Fruit fly (Drosophila melanogaster) whole organism, embryonic: Measurements from ENCODE around the gene unc-45.
A peak's percentile ranks its signal among the peaks of the same experiment; 100 is the strongest.

Source experiments
- Aef1 ChIP-seq: fragments of 200-800 bp; sonication (Bioruptor generic); IDR thresholded peaks from 3 replicates; pipeline ENCODE4 v1.3.6; 2022; ENCODE audit warnings: missing biosample characterization, missing genetic modification characterization
- Asciz ChIP-seq: fragments of 200-800 bp; sonication (Bioruptor generic); optimal IDR thresholded peaks from 2 replicates; lab custom pipeline; 2017; ENCODE audit warnings: missing biosample characterization, mild to moderate bottlenecking, missing genetic modification characterization, missing genetic modification reagents
- Atf3 ChIP-seq: fragments of 200-800 bp; sonication (Bioruptor generic); optimal IDR thresholded peaks from 3 replicates; lab custom pipeline; 2016; ENCODE audit warnings: missing biosample characterization, missing genetic modification characterization
- BEAF-32 ChIP-seq: fragments of 200-800 bp; sonication (Bioruptor generic); optimal IDR thresholded peaks from 3 replicates; lab custom pipeline; 2017; ENCODE audit warnings: missing biosample characterization, missing genetic modification characterization, mild to moderate bottlenecking, moderate library complexity, missing genetic modification reagents
- Bteb2 ChIP-seq: fragments of 200-800 bp; sonication (Bioruptor generic); optimal IDR thresholded peaks from 2 replicates; lab custom pipeline; 2016; ENCODE audit warnings: missing biosample characterization, missing genetic modification characterization
- CG11504 ChIP-seq: fragments of 200-800 bp; sonication (Bioruptor generic); optimal IDR thresholded peaks from 3 replicates; lab custom pipeline; 2019; ENCODE audit warnings: missing biosample characterization, mild to moderate bottlenecking, missing genetic modification characterization, moderate library complexity
- CG12155 ChIP-seq: fragments of 200-800 bp; sonication (Bioruptor generic); optimal IDR thresholded peaks from 3 replicates; lab custom pipeline; 2016; ENCODE audit warnings: missing biosample characterization, missing genetic modification characterization
- CG13287 ChIP-seq: fragments of 200-800 bp; sonication (Bioruptor generic); IDR thresholded peaks from 2 replicates; pipeline ENCODE4 v1.3.6; 2022; ENCODE audit warnings: missing biosample characterization, missing genetic modification characterization; ENCODE audit not compliant: partially characterized antibody
- CG15601 ChIP-seq: fragments of 200-800 bp; sonication (Bioruptor generic); optimal IDR thresholded peaks from 3 replicates; lab custom pipeline; 2019; ENCODE audit warnings: missing biosample characterization, mild to moderate bottlenecking, missing genetic modification characterization, moderate library complexity
- CG17328 ChIP-seq: fragments of 200-800 bp; sonication (Bioruptor generic); IDR thresholded peaks from 2 replicates; pipeline ENCODE4 v1.3.6; 2022; ENCODE audit warnings: missing biosample characterization, missing genetic modification characterization
- CG17612 ChIP-seq: fragments of 200-800 bp; sonication (Bioruptor generic); IDR thresholded peaks from 2 replicates; pipeline ENCODE4 v1.3.6; 2022; ENCODE audit warnings: missing biosample characterization, missing genetic modification characterization
- CG17912 ChIP-seq: fragments of 200-800 bp; sonication (Bioruptor generic); optimal IDR thresholded peaks from 2 replicates; lab custom pipeline; 2018; ENCODE audit warnings: missing biosample characterization, mild to moderate bottlenecking, missing genetic modification characterization
- CG18599 ChIP-seq: fragments of 200-800 bp; sonication (Bioruptor generic); optimal IDR thresholded peaks from 3 replicates; lab custom pipeline; 2017; ENCODE audit warnings: missing biosample characterization, missing genetic modification characterization, mild to moderate bottlenecking, moderate library complexity, missing genetic modification reagents
- CG30431 ChIP-seq: fragments of 200-800 bp; sonication (Bioruptor generic); optimal IDR thresholded peaks from 2 replicates; lab custom pipeline; 2017; ENCODE audit warnings: missing biosample characterization, missing genetic modification characterization
- CG33213 ChIP-seq: fragments of 200-800 bp; sonication (Bioruptor generic); optimal IDR thresholded peaks from 3 replicates; lab custom pipeline; 2016; ENCODE audit warnings: missing biosample characterization, missing genetic modification characterization
- CG34422 ChIP-seq: fragments of 200-800 bp; sonication (Bioruptor generic); IDR thresholded peaks from 3 replicates; pipeline ENCODE4 v1.3.6; 2022; ENCODE audit warnings: missing biosample characterization, missing genetic modification characterization
- CG3726 ChIP-seq: fragments of 200-800 bp; sonication (Bioruptor generic); IDR thresholded peaks from 3 replicates; pipeline ENCODE4, ENCODE4 v1.3.6; 2022; ENCODE audit warnings: missing biosample characterization, missing genetic modification characterization
- CG3847 ChIP-seq: fragments of 200-800 bp; sonication (Bioruptor generic); IDR thresholded peaks from 2 replicates; pipeline ENCODE4 v1.3.6; 2022; ENCODE audit warnings: missing biosample characterization, missing genetic modification characterization
- CG4282 ChIP-seq: fragments of 200-800 bp; sonication (Bioruptor generic); optimal IDR thresholded peaks from 2 replicates; lab custom pipeline; 2016; ENCODE audit warnings: missing biosample characterization, missing genetic modification characterization
- CG5180 ChIP-seq: fragments of 200-800 bp; sonication (Bioruptor generic); optimal IDR thresholded peaks from 3 replicates; lab custom pipeline; 2017; ENCODE audit warnings: missing biosample characterization, missing genetic modification characterization, mild to moderate bottlenecking, moderate library complexity, missing genetic modification reagents
- CG8765 ChIP-seq: fragments of 200-800 bp; sonication (Bioruptor generic); IDR thresholded peaks from 2 replicates; pipeline ENCODE4 v1.3.6; 2022; ENCODE audit warnings: missing biosample characterization, missing genetic modification characterization
- CG9817 ChIP-seq: fragments of 200-800 bp; sonication (Bioruptor generic); optimal IDR thresholded peaks from 2 replicates; lab custom pipeline; 2018; ENCODE audit warnings: missing biosample characterization, mild to moderate bottlenecking, missing genetic modification characterization, moderate library complexity
- CG9876 ChIP-seq: fragments of 200-800 bp; sonication (Bioruptor generic); optimal IDR thresholded peaks from 2 replicates; lab custom pipeline; 2016; ENCODE audit warnings: missing biosample characterization, missing genetic modification characterization
- CG9932 ChIP-seq: fragments of 200-800 bp; sonication (Bioruptor generic); IDR thresholded peaks from 2 replicates; pipeline ENCODE4 v1.3.6; 2022; ENCODE audit warnings: missing biosample characterization, missing genetic modification characterization
- Dad ChIP-seq: fragments of 200-800 bp; sonication (Bioruptor generic); optimal IDR thresholded peaks from 3 replicates; lab custom pipeline; 2016; ENCODE audit warnings: missing biosample characterization, missing genetic modification characterization
- Dbx ChIP-seq: fragments of 200-800 bp; sonication (Bioruptor generic); IDR thresholded peaks from 3 replicates; pipeline ENCODE4 v1.3.6; 2022; ENCODE audit warnings: missing biosample characterization, missing genetic modification characterization
- Eip74EF ChIP-seq, 2 experiments: fragments of 200-800 bp in 1 of 2; fragments of >200 bp in 1 of 2; sonication (Bioruptor generic) in 1 of 2; optimal IDR thresholded peaks; 2 replicates each; lab custom pipeline; 2017 to 2019; ENCODE audit warnings: missing biosample characterization in 2 of 2, missing genetic modification characterization in 2 of 2, mild to moderate bottlenecking in 1 of 2, moderate library complexity in 1 of 2
- Ets97D ChIP-seq: fragments of 200-800 bp; sonication (Bioruptor generic); optimal IDR thresholded peaks from 3 replicates; lab custom pipeline; 2016; ENCODE audit warnings: missing biosample characterization, missing genetic modification characterization
- Fer3 ChIP-seq: fragments of 200-800 bp; sonication (Bioruptor generic); optimal IDR thresholded peaks from 2 replicates; lab custom pipeline; 2018; ENCODE audit warnings: missing biosample characterization, mild to moderate bottlenecking, missing genetic modification characterization, moderate library complexity
- Hsf ChIP-seq: fragments of 200-800 bp; sonication (Bioruptor generic); optimal IDR thresholded peaks from 3 replicates; lab custom pipeline; 2016; ENCODE audit warnings: missing biosample characterization, missing genetic modification characterization
- Lhr ChIP-seq: fragments of 200-800 bp; sonication (Bioruptor generic); optimal IDR thresholded peaks from 3 replicates; lab custom pipeline; 2017; ENCODE audit warnings: mild to moderate bottlenecking, missing biosample characterization, missing genetic modification reagents, missing genetic modification characterization
- Lim3 ChIP-seq: fragments of 200-800 bp; sonication (Bioruptor generic); IDR thresholded peaks from 2 replicates; pipeline ENCODE4 v1.3.6; 2022; ENCODE audit warnings: missing biosample characterization, missing genetic modification characterization
- Mad ChIP-seq: fragments of 200-800 bp; sonication (Bioruptor generic); optimal IDR thresholded peaks from 2 replicates; lab custom pipeline; 2016; ENCODE audit warnings: missing biosample characterization, missing genetic modification characterization
- Max ChIP-seq: fragments of 200-800 bp; sonication (Bioruptor generic); optimal IDR thresholded peaks from 2 replicates; lab custom pipeline; 2016; ENCODE audit warnings: missing biosample characterization, mild to moderate bottlenecking, missing genetic modification characterization
- Rfx ChIP-seq: fragments of 200-800 bp; sonication (Bioruptor generic); IDR thresholded peaks from 2 replicates; pipeline ENCODE4 v1.3.6; 2022; ENCODE audit warnings: missing biosample characterization, missing genetic modification characterization
- Spps ChIP-seq: fragments of 200-800 bp; sonication (Bioruptor generic); optimal IDR thresholded peaks from 2 replicates; lab custom pipeline; 2018; ENCODE audit warnings: missing biosample characterization, mild to moderate bottlenecking, missing genetic modification characterization
- Taf1 ChIP-seq: fragments of 200-800 bp; sonication (Bioruptor generic); IDR thresholded peaks from 2 replicates; pipeline ENCODE4 v1.3.6; 2022; ENCODE audit warnings: missing biosample characterization, missing genetic modification characterization
- ap ChIP-seq: fragments of 200-800 bp; sonication (Bioruptor generic); IDR thresholded peaks from 2 replicates; pipeline ENCODE4 v1.3.6; 2022; ENCODE audit warnings: missing biosample characterization, missing genetic modification characterization
- dati ChIP-seq: fragments of 200-800 bp; sonication (Bioruptor generic); IDR thresholded peaks from 2 replicates; pipeline ENCODE4 v1.3.6; 2022; ENCODE audit warnings: missing biosample characterization, missing genetic modification characterization
- grn ChIP-seq: fragments of 200-800 bp; sonication (Bioruptor generic); optimal IDR thresholded peaks from 3 replicates; lab custom pipeline; 2017; ENCODE audit warnings: missing biosample characterization, missing genetic modification characterization
- hb ChIP-seq: fragments of 200-800 bp; sonication (Bioruptor generic); IDR thresholded peaks from 3 replicates; pipeline ENCODE4 v1.3.6; 2022; ENCODE audit warnings: missing biosample characterization, missing genetic modification characterization; ENCODE audit not compliant: partially characterized antibody
- odd ChIP-seq: fragments of 200-800 bp; sonication (Bioruptor generic); optimal IDR thresholded peaks from 2 replicates; lab custom pipeline; 2017; ENCODE audit warnings: missing biosample characterization, mild to moderate bottlenecking, missing genetic modification characterization
- pfk ChIP-seq: fragments of 200-800 bp; sonication (Bioruptor generic); optimal IDR thresholded peaks from 2 replicates; lab custom pipeline; 2018; ENCODE audit warnings: missing biosample characterization, mild to moderate bottlenecking, missing genetic modification characterization, moderate library complexity
- tll ChIP-seq, 2 experiments: fragments of 200-800 bp in 1 of 2; fragments of >200 bp in 1 of 2; sonication (Bioruptor generic) in 1 of 2; optimal IDR thresholded peaks; 2 replicates each; lab custom pipeline; 2017 to 2019; ENCODE audit warnings: missing biosample characterization in 2 of 2, missing genetic modification characterization in 2 of 2, mild to moderate bottlenecking in 1 of 2, moderate library complexity in 1 of 2
- toy ChIP-seq: fragments of 200-800 bp; sonication (Bioruptor generic); IDR thresholded peaks from 2 replicates; pipeline ENCODE4 v1.3.6; 2022; ENCODE audit warnings: missing biosample characterization, missing genetic modification characterization
- trem ChIP-seq: fragments of 200-800 bp; optimal IDR thresholded peaks from 3 replicates; lab custom pipeline; 2019; ENCODE audit warnings: missing biosample characterization, mild to moderate bottlenecking, missing genetic modification characterization, moderate library complexity
- twi ChIP-seq: fragments of 200-800 bp; optimal IDR thresholded peaks from 2 replicates; lab custom pipeline; 2019; ENCODE audit warnings: missing biosample characterization, mild to moderate bottlenecking, missing genetic modification characterization, moderate library complexity
- unc-4 ChIP-seq: fragments of 200-800 bp; sonication (Bioruptor generic); IDR thresholded peaks from 2 replicates; pipeline ENCODE4 v1.3.6; 2022; ENCODE audit warnings: missing biosample characterization, missing genetic modification characterization; ENCODE audit not compliant: partially characterized antibody
- z ChIP-seq: fragments of 200-800 bp; sonication (Bioruptor generic); IDR thresholded peaks from 3 replicates; pipeline ENCODE4 v1.3.6; 2022; ENCODE audit warnings: missing biosample characterization, missing genetic modification characterization

The unc-45 gene

dm6 chr3R:8001074-8001669, 31.9 kb upstream of the unc-45 start, which contains the start of the genes Kmn2 and CG2698 (continued):
- TF ChIP-seq grn (GFP tag; lab: Kevin White, UChicago) (peak; percentile 53), CG30431 (GFP tag; lab: Kevin White, UChicago) (peak; percentile 91), CG12155 (GFP tag; lab: Kevin White, UChicago) (peak; percentile 93), Spps (tag; lab: Kevin White, UChicago) (peak; percentile 84), toy (GFP tag; lab: Robert Waterston, UW) (peak; percentile 88), Taf1 (GFP tag; lab: Robert Waterston, UW) (peak; percentile 96), CG15601 (tag; lab: Kevin White, UChicago) (peak; percentile 91), CG17328 (GFP tag; lab: Robert Waterston, UW) (peak; percentile 98), Dad (GFP tag; lab: Kevin White, UChicago) (peak; percentile 71), CG11504 (peak; percentile 93), pfk (GFP tag; lab: Kevin White, UChicago) (no peak), Asciz (GFP tag; lab: Kevin White, UChicago) (peak; percentile 85), Ets97D (GFP tag; lab: Kevin White, UChicago) (peak; percentile 60), CG9932 (GFP tag; lab: Robert Waterston, UW) (peak; percentile 99), Lhr (GFP tag; lab: Kevin White, UChicago) (peak; percentile 89), CG34422 (GFP tag; lab: Robert Waterston, UW) (peak; percentile 98), CG9817 (tag; lab: Kevin White, UChicago) (peak; percentile 95), Atf3 (GFP tag; lab: Kevin White, UChicago) (peak; percentile 76), CG4282 (GFP tag; lab: Kevin White, UChicago) (no peak), CG8765 (peak; percentile 97), Dbx (GFP tag; lab: Robert Waterston, UW) (peak; percentile 98), Bteb2 (GFP tag; lab: Kevin White, UChicago) (peak; percentile 74), Max (GFP tag; lab: Kevin White, UChicago) (peak; percentile 96), BEAF-32 (peak; percentile 50), CG17912 (peak; percentile 86), tll (GFP tag; optimal IDR thresholded peaks at IDR 0.05; lab: Kevin White, UChicago) (peak; percentile 37 to 41), Lim3 (GFP tag; lab: Robert Waterston, UW) (peak; percentile 96), Hsf (GFP tag; lab: Kevin White, UChicago) (peak; percentile 92), odd (GFP tag; lab: Kevin White, UChicago) (peak; percentile 90), Rfx (GFP tag; lab: Robert Waterston, UW) (peak; percentile 98), Aef1 (peak; percentile 99), hb (GFP tag; lab: Robert Waterston, UW) (peak; percentile 17; the same call in 1 of the 3 replicates), CG13287 (GFP tag; lab: Robert Waterston, UW) (peak; percentile 74), CG5180 (GFP tag; lab: Kevin White, UChicago) (peak; percentile 78), CG33213 (GFP tag; lab: Kevin White, UChicago) (peak; percentile 31), Fer3 (tag; lab: Kevin White, UChicago) (peak; percentile 96), CG3847 (GFP tag; lab: Robert Waterston, UW) (peak; percentile 99), dati (peak; percentile 86), twi (tag; lab: Kevin White, UChicago) (peak; percentile 89), Mad (GFP tag; lab: Kevin White, UChicago) (peak; percentile 90), CG9876 (GFP tag; lab: Kevin White, UChicago) (peak; percentile 48), unc-4 (peak; percentile 60), CG17612 (GFP tag; lab: Robert Waterston, UW) (peak; percentile 95), CG18599 (GFP tag; lab: Kevin White, UChicago) (peak; percentile 97), ap (GFP tag; lab: Robert Waterston, UW) (peak; percentile 96), Eip74EF (GFP tag; optimal IDR thresholded peaks at IDR 0.05; lab: Kevin White, UChicago) (peak in 1 of 2 experiments; percentile 90), z (GFP tag; lab: Robert Waterston, UW) (peak; percentile 69; the same call in 2 of the 3 replicates), trem (tag; lab: Kevin White, UChicago) (peak; percentile 91), CG3726 (GFP tag; lab: Robert Waterston, UW) (peak; percentile 94)
